Worm (Caenorhabditis elegans) whole organism, early embryonic: ENCODE data around the gene tbc-13.
A peak's percentile ranks its signal among the peaks of the same experiment; 100 is the strongest.

Experiments
- B0310.2 ChIP-seq: sonication (generic microtip); optimal IDR thresholded peaks from 2 replicates; lab custom pipeline; 2016; ENCODE audit warnings: mild to moderate bottlenecking, missing genetic modification characterization, missing compliant biosample characterization
- F13C5.2 ChIP-seq: sonication (generic microtip); optimal IDR thresholded peaks from 2 replicates; lab custom pipeline; 2017; ENCODE audit warnings: mild to moderate bottlenecking, missing genetic modification characterization, inconsistent platforms, missing compliant biosample characterization
- aly-1 ChIP-seq: sonication (generic microtip); optimal IDR thresholded peaks from 2 replicates; lab custom pipeline; 2016; ENCODE audit warnings: missing genetic modification characterization, missing compliant biosample characterization
- ama-1 ChIP-seq: fragments of 150-350 bp; optimal IDR thresholded peaks from 2 replicates; lab custom pipeline; 2014
- ceh-13 ChIP-seq: fragments of 200-800 bp; sonication (Bioruptor generic); optimal IDR thresholded peaks from 2 replicates; lab custom pipeline; 2018; ENCODE audit warnings: mild to moderate bottlenecking, missing genetic modification characterization, missing compliant biosample characterization
- ceh-36 ChIP-seq: sonication (generic microtip); optimal IDR thresholded peaks from 2 replicates; lab custom pipeline; 2016; ENCODE audit warnings: missing genetic modification characterization, inconsistent platforms, missing compliant biosample characterization
- ets-7 ChIP-seq: sonication (generic microtip); optimal IDR thresholded peaks from 2 replicates; lab custom pipeline; 2016; ENCODE audit warnings: missing genotype, missing genetic modification characterization, missing compliant biosample characterization
- flt-1 ChIP-seq: fragments of 200-800 bp; sonication (Bioruptor generic); IDR thresholded peaks from 2 replicates; pipeline ENCODE4 v1.3.6; 2022; ENCODE audit warnings: missing genetic modification characterization, missing compliant biosample characterization
- hmbx-1 ChIP-seq: sonication (generic microtip); optimal IDR thresholded peaks from 2 replicates; lab custom pipeline; 2016; ENCODE audit warnings: mild to moderate bottlenecking, missing genetic modification characterization, missing compliant biosample characterization
- hmg-4 ChIP-seq: fragments of 200-800 bp; sonication (Bioruptor generic); optimal IDR thresholded peaks from 2 replicates; lab custom pipeline; 2018; ENCODE audit warnings: mild to moderate bottlenecking, missing genetic modification characterization, missing compliant biosample characterization
- hnd-1 ChIP-seq: sonication (generic microtip); optimal IDR thresholded peaks from 2 replicates; lab custom pipeline; 2016; ENCODE audit warnings: missing genetic modification characterization, missing compliant biosample characterization
- pes-1 ChIP-seq: fragments of 200-800 bp; sonication (Bioruptor generic); IDR thresholded peaks from 2 replicates; pipeline ENCODE4 v1.3.6; 2022; ENCODE audit warnings: missing genetic modification reagents, missing genetic modification characterization, missing compliant biosample characterization
- scrt-1 ChIP-seq: fragments of 200-800 bp; sonication (Bioruptor generic); IDR thresholded peaks from 2 replicates; pipeline ENCODE4 v1.3.6; 2022; ENCODE audit warnings: missing genetic modification characterization, missing compliant biosample characterization
- sea-1 ChIP-seq: fragments of 200-800 bp; sonication (Bioruptor generic); conservative IDR thresholded peaks from 2 replicates; pipeline ENCODE4 v1.3.6; 2022; ENCODE audit warnings: missing genetic modification characterization, missing compliant biosample characterization
- tbx-11 ChIP-seq: fragments of 200-800 bp; sonication (Bioruptor generic); IDR thresholded peaks from 2 replicates; pipeline ENCODE4 v1.3.6; 2022; ENCODE audit warnings: missing genetic modification characterization, missing compliant biosample characterization
- tbx-37 ChIP-seq: fragments of 200-800 bp; sonication (Bioruptor generic); conservative IDR thresholded peaks from 2 replicates; pipeline ENCODE4 v1.3.6; 2022; ENCODE audit warnings: missing genetic modification reagents, missing genetic modification characterization, missing compliant biosample characterization
- tra-4 ChIP-seq: sonication (generic microtip); optimal IDR thresholded peaks from 2 replicates; lab custom pipeline; 2017; ENCODE audit warnings: missing genetic modification characterization, missing compliant biosample characterization

tbc-13 gene

DNA sequence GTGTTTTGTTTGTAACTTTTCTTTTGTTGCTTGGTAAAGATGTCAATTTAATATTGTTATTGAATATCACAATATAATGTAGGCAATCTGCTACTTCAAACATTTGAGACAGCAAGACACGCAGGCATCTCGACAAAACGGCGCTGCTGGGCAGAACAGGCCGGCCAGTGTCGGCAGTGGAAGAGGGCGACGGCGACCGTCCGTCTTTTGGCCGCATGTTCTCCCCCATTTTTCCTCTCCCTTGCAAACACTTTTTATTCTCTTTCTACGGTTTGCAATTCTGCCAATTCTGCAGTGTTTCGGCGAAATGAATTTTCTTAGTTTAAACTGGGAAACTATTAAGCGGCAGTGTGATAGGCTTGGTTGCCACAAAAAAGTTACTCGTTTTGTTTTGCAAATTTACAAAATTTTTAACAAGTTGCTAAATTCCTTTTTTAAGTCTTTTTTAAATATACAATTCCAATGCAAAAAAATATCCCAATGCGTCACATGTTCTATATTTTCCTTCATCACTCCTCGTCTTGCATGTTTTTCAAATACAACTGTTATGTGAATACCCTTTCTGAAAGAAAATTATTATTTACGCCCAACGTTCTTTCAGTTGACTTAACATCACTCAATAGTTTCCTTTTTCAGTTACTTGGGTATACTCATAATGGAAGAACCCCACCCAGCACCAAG, 35.4 kb upstream of the tbc-13 start, which contains the start of gene T18D3.6:
T18D3.6 (plus strand) TSS at position 631 of the 681 bp plus-strand sequence.
- TF ChIP-seq hmg-4 (GFP tag; lab: Kevin White, UChicago), result peak; percentile 22
- no peak for TF ChIP-seq tbx-37

DNA sequence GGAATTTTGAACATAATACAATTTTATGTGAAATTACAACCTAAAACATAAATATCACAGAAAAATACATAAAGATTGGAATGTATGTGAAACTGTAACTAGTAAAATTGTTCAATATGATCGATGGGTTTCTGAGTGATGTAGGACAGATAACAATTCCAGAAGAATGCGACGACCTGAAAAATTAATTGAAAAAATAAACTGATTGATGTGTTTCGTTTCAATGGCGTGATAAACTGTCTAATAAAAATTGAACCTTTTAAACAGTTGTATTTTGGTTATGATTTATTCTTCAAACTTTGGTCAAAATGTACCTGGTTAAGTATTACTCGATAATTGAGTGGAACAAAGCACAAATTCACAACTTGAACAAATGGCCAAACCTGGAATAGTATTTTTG, 33.6 kb upstream of the tbc-13 start:
- TF ChIP-seq pes-1 (no peak), tbx-11 (GFP tag; lab: Robert Waterston, UW) (no peak), hmg-4 (GFP tag; lab: Kevin White, UChicago) (no peak)

DNA sequence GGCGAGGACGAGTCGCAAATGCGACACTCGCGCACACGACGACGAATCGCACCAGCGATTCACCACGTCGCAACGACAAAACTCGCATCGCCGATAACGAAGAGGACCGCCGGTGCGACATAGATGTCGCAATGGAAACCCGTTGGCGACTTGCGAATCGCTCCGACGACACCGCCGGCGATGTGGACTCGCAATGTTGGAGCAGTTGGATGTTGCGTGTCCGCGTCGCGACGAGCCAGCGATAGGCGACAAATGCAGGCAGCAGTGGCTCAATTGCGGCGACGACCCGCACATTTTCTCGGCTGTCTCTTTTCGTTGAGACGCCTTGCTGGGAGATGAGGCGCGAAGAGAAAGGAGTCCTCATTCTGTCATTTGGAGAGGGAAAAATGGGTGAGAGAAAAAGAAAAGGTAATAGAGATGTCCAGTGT, 32.7 kb upstream of the tbc-13 start:
- TF ChIP-seq aly-1 (tag; lab: Kevin White, UChicago), result peak; percentile 44
- 0 out of 2 replicates have a peak, but pooled peaks have one; percentile 18 for TF ChIP-seq tbx-11 (GFP tag; lab: Robert Waterston, UW)
- TF ChIP-seq F13C5.2, result no peak
- TF ChIP-seq hmg-4 (GFP tag; lab: Kevin White, UChicago), result peak; percentile 76
- no peak for TF ChIP-seq scrt-1
- TF ChIP-seq flt-1 (GFP tag; lab: Robert Waterston, UW), result no peak
- TF ChIP-seq pes-1, result no peak
- no peak for TF ChIP-seq B0310.2
- peak; percentile 4 for TF ChIP-seq ets-7 (tag; lab: Kevin White, UChicago)
- 0 out of 2 replicates have a peak, but pooled peaks have one; percentile 71 for TF ChIP-seq sea-1 (GFP tag; lab: Robert Waterston, UW)

DNA sequence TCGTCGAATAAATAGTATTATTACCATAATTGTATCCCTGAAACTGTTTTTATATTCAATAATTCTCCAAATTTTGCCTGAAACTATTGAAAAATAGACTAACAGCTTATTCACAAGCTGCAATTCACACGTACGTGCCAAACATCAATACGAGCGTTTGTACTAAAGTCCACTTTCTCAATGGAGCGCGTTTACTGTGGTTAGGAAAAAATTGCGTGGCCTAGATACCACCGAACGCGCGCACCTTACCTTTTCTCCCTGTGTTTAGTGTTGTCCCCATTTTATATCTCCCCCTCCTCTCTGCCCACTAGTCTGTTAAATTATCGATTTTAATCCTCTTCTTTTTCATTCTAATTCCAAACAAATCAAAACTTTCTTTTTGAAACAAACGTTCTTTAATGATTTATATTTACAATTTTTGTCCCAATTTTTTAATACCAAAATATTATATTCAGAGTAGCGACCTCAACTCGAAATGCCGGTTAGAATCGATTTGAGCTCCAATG, 30.5 kb upstream of the tbc-13 start, which contains the start of the genes T18D3.9 and T18D3.1:
T18D3.9 (minus strand) TSS at position 168 of the 506 bp plus-strand sequence.
T18D3.1 (plus strand) TSS at position 456 of the 506 bp plus-strand sequence.
- no peak for TF ChIP-seq F13C5.2
- no peak for TF ChIP-seq tbx-11 (GFP tag; lab: Robert Waterston, UW)
- TF ChIP-seq ceh-36, result no peak
- TF ChIP-seq hnd-1 (tag; lab: Kevin White, UChicago), result no peak
- no peak for TF ChIP-seq hmg-4 (GFP tag; lab: Kevin White, UChicago)
- no peak for TF ChIP-seq ama-1 (lab: Kevin White, UChicago)
- TF ChIP-seq ceh-13, result no peak
- TF ChIP-seq tra-4 (tag; lab: Kevin White, UChicago), result no peak
- no peak for TF ChIP-seq sea-1 (GFP tag; lab: Robert Waterston, UW)
- TF ChIP-seq ets-7 (tag; lab: Kevin White, UChicago), result no peak
- no peak for TF ChIP-seq hmbx-1 (tag; lab: Kevin White, UChicago)
- no peak for TF ChIP-seq B0310.2
- no peak for TF ChIP-seq tbx-37
- TF ChIP-seq aly-1 (tag; lab: Kevin White, UChicago), result no peak
- no peak for TF ChIP-seq scrt-1
- no peak for TF ChIP-seq flt-1 (GFP tag; lab: Robert Waterston, UW)

DNA sequence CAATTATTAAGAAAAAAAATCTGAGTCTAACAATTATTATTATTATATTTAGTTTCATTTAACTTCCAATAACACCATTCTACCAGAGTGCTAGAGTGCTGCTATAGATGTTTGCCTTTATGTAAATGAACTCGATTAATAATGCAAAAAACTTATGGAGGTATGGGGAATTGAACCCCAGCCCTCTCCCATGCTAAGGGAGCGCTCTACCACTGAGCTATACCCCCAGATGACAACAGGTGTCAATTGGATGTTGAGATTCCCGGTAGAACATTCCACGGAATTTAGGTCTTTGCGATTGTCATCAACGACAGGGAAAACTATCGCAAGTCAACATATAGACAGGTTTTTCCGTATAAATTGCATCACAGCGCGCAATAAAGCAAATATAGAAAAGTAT, 26.8 kb upstream of the tbc-13 start:
- peak; percentile 70 for TF ChIP-seq ceh-36
- TF ChIP-seq ama-1 (lab: Kevin White, UChicago), result no peak
- TF ChIP-seq hmbx-1 (tag; lab: Kevin White, UChicago), result peak; percentile 46
- peak; percentile 62 for TF ChIP-seq aly-1 (tag; lab: Kevin White, UChicago)
- peak; percentile 71 for TF ChIP-seq ceh-13
- peak; percentile 78 for TF ChIP-seq F13C5.2
- TF ChIP-seq pes-1, result peak; percentile 90
- TF ChIP-seq hnd-1 (tag; lab: Kevin White, UChicago), result peak; percentile 50
- peak; percentile 64; the same call in 1 of the 2 replicates for TF ChIP-seq tbx-37
- no peak for TF ChIP-seq ets-7 (tag; lab: Kevin White, UChicago)
- TF ChIP-seq B0310.2, result peak; percentile 68
- peak; percentile 75 for TF ChIP-seq flt-1 (GFP tag; lab: Robert Waterston, UW)
- TF ChIP-seq hmg-4 (GFP tag; lab: Kevin White, UChicago), result peak; percentile 85
- peak; percentile 76 for TF ChIP-seq tbx-11 (GFP tag; lab: Robert Waterston, UW)
- TF ChIP-seq tra-4 (tag; lab: Kevin White, UChicago), result peak; percentile 29
- peak; percentile 85 for TF ChIP-seq scrt-1
- TF ChIP-seq sea-1 (GFP tag; lab: Robert Waterston, UW), result peak; percentile 85

DNA sequence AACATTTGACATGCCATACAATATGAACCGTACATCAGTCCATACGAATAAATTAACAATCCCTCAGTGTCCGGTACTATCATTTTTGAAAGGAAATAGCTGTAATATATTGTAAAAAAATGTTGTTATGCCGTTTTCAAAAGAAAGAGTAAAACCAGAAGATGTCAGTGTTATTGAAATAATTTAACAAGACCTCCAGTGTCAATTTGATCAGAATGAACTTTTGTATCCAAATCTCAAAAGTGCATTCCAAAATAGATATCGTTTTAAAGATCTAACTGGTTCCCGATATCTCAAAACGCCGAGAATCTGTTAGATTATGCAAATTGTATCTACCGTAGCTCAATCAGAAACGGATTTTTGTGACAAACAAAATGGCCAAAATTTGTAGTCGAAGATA, 23.3 kb upstream of the tbc-13 start, which contains the start of gene odr-7:
odr-7 (minus strand) TSS at position 101 of the 400 bp plus-strand sequence.
- TF ChIP-seq tra-4 (tag; lab: Kevin White, UChicago) (no peak), flt-1 (GFP tag; lab: Robert Waterston, UW) (no peak), B0310.2 (no peak), pes-1 (no peak), ama-1 (lab: Kevin White, UChicago) (no peak), hmg-4 (GFP tag; lab: Kevin White, UChicago) (no peak), ceh-36 (no peak), tbx-11 (GFP tag; lab: Robert Waterston, UW) (no peak), tbx-37 (no peak), hmbx-1 (tag; lab: Kevin White, UChicago) (no peak), ets-7 (tag; lab: Kevin White, UChicago) (no peak), F13C5.2 (no peak), scrt-1 (no peak), ceh-13 (no peak), aly-1 (tag; lab: Kevin White, UChicago) (no peak), hnd-1 (tag; lab: Kevin White, UChicago) (no peak)

DNA sequence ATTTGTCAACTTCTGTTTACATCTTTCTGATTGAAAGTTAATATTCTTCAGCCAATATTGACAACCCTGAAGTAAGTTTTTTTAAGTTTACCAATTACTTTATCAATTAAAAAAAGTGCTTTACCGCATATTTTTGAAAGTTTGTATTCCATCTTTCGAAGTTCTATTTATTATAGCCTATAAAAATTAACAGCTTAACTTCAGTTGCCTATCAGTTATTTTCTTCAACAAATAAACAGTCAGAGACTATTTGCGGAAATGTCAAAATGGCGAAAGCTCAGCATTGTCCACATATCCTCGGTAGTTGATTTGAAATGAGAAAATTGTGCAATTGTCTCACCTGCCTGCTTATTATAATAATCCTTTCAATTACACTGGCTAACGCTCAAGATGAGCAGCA, 21.3 kb upstream of the tbc-13 start, which contains the start of gene T18D3.5:
T18D3.5 (plus strand) TSS at position 301 of the 400 bp plus-strand sequence.
- TF ChIP-seq B0310.2, result no peak
- TF ChIP-seq hmbx-1 (tag; lab: Kevin White, UChicago), result no peak
- TF ChIP-seq tbx-37, result no peak
- no peak for TF ChIP-seq aly-1 (tag; lab: Kevin White, UChicago)
- TF ChIP-seq ama-1 (lab: Kevin White, UChicago), result no peak
- no peak for TF ChIP-seq sea-1 (GFP tag; lab: Robert Waterston, UW)
- TF ChIP-seq tbx-11 (GFP tag; lab: Robert Waterston, UW), result no peak
- TF ChIP-seq ets-7 (tag; lab: Kevin White, UChicago), result no peak
- TF ChIP-seq ceh-13, result no peak
- no peak for TF ChIP-seq tra-4 (tag; lab: Kevin White, UChicago)
- no peak for TF ChIP-seq hmg-4 (GFP tag; lab: Kevin White, UChicago)
- no peak for TF ChIP-seq ceh-36
- TF ChIP-seq F13C5.2, result no peak
- no peak for TF ChIP-seq hnd-1 (tag; lab: Kevin White, UChicago)
- no peak for TF ChIP-seq flt-1 (GFP tag; lab: Robert Waterston, UW)
- no peak for TF ChIP-seq pes-1
